Worm (Caenorhabditis elegans) whole organism, L4/young adult: ENCODE data around the gene Y46D2A.3.

ENCODE experiments used
- W03F9.2 ChIP-seq: fragments of 150-350 bp; optimal IDR thresholded peaks from 2 replicates; lab custom pipeline; 2014; ENCODE audit warnings: missing biosample characterization, missing genetic modification characterization
- dao-5 ChIP-seq: sonication (generic microtip); optimal IDR thresholded peaks from 2 replicates; lab custom pipeline; 2016; ENCODE audit warnings: missing genotype, missing genetic modification characterization, moderate library complexity, missing compliant biosample characterization

- TF ChIP-seq dao-5 (tag; lab: Kevin White, UChicago) (no peak), W03F9.2 (tag; lab: Kevin White, UChicago) (no peak)
Observed at ce11 chrII:3277686-3278085, 49.3 kb downstream of the Y46D2A.3 start, which contains the start of gene F02E11.4.
